Worm (Caenorhabditis elegans): Measurements from ENCODE around the gene C12D5.3.

- TF ChIP-seq lin-39 (tag; optimal IDR thresholded peaks at IDR 0.05): no peak
- no peak for TF ChIP-seq elt-3 (tag; optimal IDR thresholded peaks at IDR 0.05)
- TF ChIP-seq nhr-10 (tag; optimal IDR thresholded peaks at IDR 0.05): no peak
- no peak for TF ChIP-seq ama-1 (optimal IDR thresholded peaks at IDR 0.05)
- no peak for TF ChIP-seq nhr-12 (tag; optimal IDR thresholded peaks at IDR 0.05)
- no peak for TF ChIP-seq ZK546.5 (tag; optimal IDR thresholded peaks at IDR 0.05)
- no peak for TF ChIP-seq snpc-4 (tag; optimal IDR thresholded peaks at IDR 0.05)
Observed at ce11 chrV:7667940-7668339, 8.1 kb upstream of the C12D5.3 start, which contains the start of gene C12D5.5.

All from whole organism, L2 larva.